Fruit fly (Drosophila melanogaster) whole organism, pupa: ENCODE results near the gene GCS1.
A peak's percentile ranks its signal among the peaks of the same experiment; 100 is the strongest.

Source experiments
- CG10348 ChIP-seq: fragments of 200-800 bp; sonication (Bioruptor generic); IDR thresholded peaks from 2 replicates; pipeline ENCODE4 v1.3.6; 2022; ENCODE audit warnings: missing biosample characterization, missing genetic modification characterization
- CG9948 ChIP-seq: fragments of 200-800 bp; sonication (Bioruptor generic); optimal IDR thresholded peaks from 2 replicates; lab custom pipeline; 2018; ENCODE audit warnings: missing biosample characterization, mild to moderate bottlenecking, missing genetic modification characterization, moderate library complexity
- EcR ChIP-seq: fragments of 200-800 bp; sonication (Bioruptor generic); optimal IDR thresholded peaks from 3 replicates; lab custom pipeline; 2019; ENCODE audit warnings: missing biosample characterization, missing genetic modification characterization, mild to moderate bottlenecking, moderate library complexity, missing genetic modification reagents
- Ets98B ChIP-seq: fragments of 200-800 bp; sonication (Bioruptor generic); IDR thresholded peaks from 2 replicates; pipeline ENCODE4 v1.3.6; 2022; ENCODE audit warnings: missing biosample characterization, missing genetic modification characterization
- Snoo ChIP-seq: fragments of 200-800 bp; sonication (Bioruptor generic); optimal IDR thresholded peaks from 3 replicates; lab custom pipeline; 2017; ENCODE audit warnings: missing biosample characterization, mild to moderate bottlenecking, missing genetic modification characterization, inconsistent platforms

- TF ChIP-seq Ets98B (GFP tag; lab: Robert Waterston, UW): no peak; the same call in 1 of the 2 replicates
- TF ChIP-seq CG10348 (GFP tag; lab: Robert Waterston, UW): no peak
- no peak for TF ChIP-seq CG9948
- TF ChIP-seq Snoo: no peak
- TF ChIP-seq EcR (GFP tag; lab: Kevin White, UChicago): peak; percentile 34
Measured at dm6 chrX:11389494-11390447, 42.0 kb upstream of the GCS1 start.
